Fruit fly (Drosophila melanogaster): Measurements from ENCODE around the gene CG6026.

The CG6026 gene

DNA sequence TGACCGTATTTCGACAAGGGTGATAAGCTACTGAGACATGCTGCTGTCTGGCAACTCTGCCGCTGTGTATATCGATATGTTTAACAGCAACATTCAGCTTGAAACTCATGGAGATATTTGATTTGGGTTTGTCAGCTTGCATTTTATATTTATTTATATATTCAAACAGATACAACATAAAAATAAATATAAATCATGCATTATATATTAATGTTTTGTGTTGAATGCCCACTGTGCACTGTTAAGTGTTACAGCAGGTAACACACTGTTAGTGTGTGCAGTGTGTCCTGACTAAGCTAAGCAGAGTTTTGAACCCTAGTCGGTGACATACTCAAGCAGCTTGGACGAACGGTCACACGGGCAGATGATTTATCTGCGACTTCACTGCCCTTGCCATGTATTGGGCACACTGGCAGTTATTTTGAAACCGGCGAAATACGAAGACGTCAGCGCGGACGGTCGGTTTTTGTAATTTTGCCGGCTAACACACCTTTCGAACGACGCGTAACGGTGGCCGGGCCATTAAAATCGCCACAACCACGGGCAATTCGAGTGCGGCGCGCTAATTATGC lies 49.6 kb upstream of the CG6026 start, which contains the start of the genes snRNP-U1-C and gukh (continued):
- TF ChIP-seq Bdp1 (GFP tag; optimal IDR thresholded peaks at IDR 0.05) (no peak), CG11398 (GFP tag; optimal IDR thresholded peaks at IDR 0.05) (no peak), sna (GFP tag; IDR thresholded peaks at IDR 0.05; ENCODE audit: partially characterized antibody) (peak; percentile 84), E2f1 (GFP tag; IDR thresholded peaks at IDR 0.05) (peak; percentile 78), CG11456 (GFP tag; IDR thresholded peaks at IDR 0.05) (peak; percentile 84), sim (GFP tag; IDR thresholded peaks at IDR 0.05) (0 out of 2 replicates have a peak, but pooled peaks have one; percentile 24), CG10654 (GFP tag; optimal IDR thresholded peaks at IDR 0.05) (peak; percentile 69), Dfd (GFP tag; optimal IDR thresholded peaks at IDR 0.05) (no peak), Spps (tag; optimal IDR thresholded peaks at IDR 0.05) (peak; percentile 50), CG16779 (GFP tag; IDR thresholded peaks at IDR 0.05) (peak; percentile 79), B-H1 (GFP tag; IDR thresholded peaks at IDR 0.05) (peak; percentile 54; the same call in 1 of the 3 replicates), tgo (GFP tag; IDR thresholded peaks at IDR 0.05) (peak; percentile 85; the same call in 2 of the 3 replicates), ato (GFP tag; IDR thresholded peaks at IDR 0.05; ENCODE audit: partially characterized antibody) (no peak), pzg (GFP tag; optimal IDR thresholded peaks at IDR 0.05) (peak; percentile 98), mam (GFP tag; optimal IDR thresholded peaks at IDR 0.05) (peak; percentile 31), CG30403 (GFP tag; optimal IDR thresholded peaks at IDR 0.05) (peak; percentile 73), CG15601 (tag; optimal IDR thresholded peaks at IDR 0.05) (peak; percentile 73), CG31441 (GFP tag; IDR thresholded peaks at IDR 0.05) (peak; percentile 86), NFAT (GFP tag; IDR thresholded peaks at IDR 0.05) (peak; percentile 77), CG17186 (GFP tag; optimal IDR thresholded peaks at IDR 0.05) (peak; percentile 9), jing (GFP tag; optimal IDR thresholded peaks at IDR 0.05) (peak; percentile 42), HLH54F (GFP tag; optimal IDR thresholded peaks at IDR 0.05) (peak; percentile 44), chif (GFP tag; optimal IDR thresholded peaks at IDR 0.05) (peak in 1 of 2 experiments; percentile 40), CG32532 (GFP tag; IDR thresholded peaks at IDR 0.05) (peak; percentile 94), CG7928 (GFP tag; optimal IDR thresholded peaks at IDR 0.05) (peak; percentile 29), CG1832 (GFP tag; optimal IDR thresholded peaks at IDR 0.05) (no peak), amos (GFP tag; IDR thresholded peaks at IDR 0.05; ENCODE audit: partially characterized antibody) (peak; percentile 63), chm (GFP tag; IDR thresholded peaks at IDR 0.05) (peak; percentile 86), Ssrp (tag; optimal IDR thresholded peaks at IDR 0.05) (peak; percentile 59), pros (GFP tag; optimal IDR thresholded peaks at IDR 0.05) (no peak), Hey (tag; optimal IDR thresholded peaks at IDR 0.05) (peak; percentile 5), Chrac-16 (GFP tag; optimal IDR thresholded peaks at IDR 0.05) (peak; percentile 82), sr (GFP tag; IDR thresholded peaks at IDR 0.05) (no peak; the same call in 1 of the 3 replicates), zen2 (GFP tag; IDR thresholded peaks at IDR 0.05; ENCODE audit: partially characterized antibody) (peak; percentile 45; the same call in 1 of the 3 replicates), CG11504 (tag; optimal IDR thresholded peaks at IDR 0.05) (peak; percentile 83), esg (GFP tag; conservative IDR thresholded peaks at IDR 0.05) (peak; percentile 82), CG6654 (GFP tag; optimal IDR thresholded peaks at IDR 0.05) (no peak), tll (GFP tag; optimal IDR thresholded peaks at IDR 0.05) (peak in 1 of 2 experiments; percentile 22), ems (GFP tag; optimal IDR thresholded peaks at IDR 0.05) (peak; percentile 26), crol (GFP tag; IDR thresholded peaks at IDR 0.05) (no peak), ind (GFP tag; optimal IDR thresholded peaks at IDR 0.05) (peak; percentile 79), CG10431 (GFP tag; optimal IDR thresholded peaks at IDR 0.05) (peak; percentile 0), CG7357 (GFP tag; IDR thresholded peaks at IDR 0.05) (peak; percentile 50; the same call in 2 of the 3 replicates), CG3163 (GFP tag; optimal IDR thresholded peaks at IDR 0.05) (no peak), C15 (GFP tag; IDR thresholded peaks at IDR 0.05) (peak; percentile 56; the same call in 1 of the 3 replicates), CG12942 (GFP tag; optimal IDR thresholded peaks at IDR 0.05) (peak; percentile 83), sc (optimal IDR thresholded peaks at IDR 0.05) (no peak), sc (GFP tag; optimal IDR thresholded peaks at IDR 0.05) (peak; percentile 46), Xbp1 (GFP tag; optimal IDR thresholded peaks at IDR 0.05) (peak; percentile 87), scrt (GFP tag; optimal IDR thresholded peaks at IDR 0.05) (peak; percentile 53)
